Worm (Caenorhabditis elegans) whole organism, L3 larva: Measurements from ENCODE around the gene T05B4.13.

ENCODE experiments used
- R02D3.7 ChIP-seq: fragments of 150-350 bp; optimal IDR thresholded peaks from 2 replicates; lab custom pipeline; 2014; ENCODE audit warnings: missing biosample characterization, missing genetic modification characterization
- ZK546.5 ChIP-seq: sonication (generic microtip); optimal IDR thresholded peaks from 2 replicates; lab custom pipeline; 2017; ENCODE audit warnings: missing biosample characterization, missing genetic modification characterization
- aly-2 ChIP-seq: fragments of 150-350 bp; optimal IDR thresholded peaks from 2 replicates; lab custom pipeline; 2014; ENCODE audit warnings: missing biosample characterization, missing genetic modification characterization
- ama-1 ChIP-seq: fragments of 150-350 bp; optimal IDR thresholded peaks from 2 replicates; lab custom pipeline; 2018
- ceh-82 ChIP-seq: fragments of 150-350 bp; optimal IDR thresholded peaks from 2 replicates; lab custom pipeline; 2014; ENCODE audit warnings: missing biosample characterization, missing genetic modification characterization
- ceh-9 ChIP-seq: sonication (generic microtip); optimal IDR thresholded peaks from 2 replicates; lab custom pipeline; 2018; ENCODE audit warnings: missing biosample characterization, missing genetic modification characterization
- daf-12 ChIP-seq: fragments of 150-350 bp; optimal IDR thresholded peaks from 2 replicates; lab custom pipeline; 2014; ENCODE audit warnings: missing biosample characterization, missing genetic modification reagents, missing genetic modification characterization
- egl-5 ChIP-seq: fragments of 150-350 bp; optimal IDR thresholded peaks from 2 replicates; lab custom pipeline; 2017; ENCODE audit warnings: missing biosample characterization, missing genetic modification reagents, missing genetic modification characterization, inconsistent platforms
- elt-1 ChIP-seq: fragments of 150-350 bp; optimal IDR thresholded peaks from 2 replicates; lab custom pipeline; 2014; ENCODE audit warnings: missing biosample characterization, missing genetic modification characterization
- elt-2 ChIP-seq: sonication (generic microtip); optimal IDR thresholded peaks from 2 replicates; lab custom pipeline; 2016; ENCODE audit warnings: missing genetic modification reagents, mild to moderate bottlenecking, missing genetic modification characterization, missing compliant biosample characterization
- elt-3 ChIP-seq, 3 experiments: fragments of 150-350 bp in 1 of 3; sonication (generic microtip) in 2 of 3; optimal IDR thresholded peaks; 2 replicates in 2 of 3; 4 replicates in 1 of 3; lab custom pipeline; 2014 to 2017; ENCODE audit warnings: missing biosample characterization in 3 of 3, missing genetic modification characterization in 3 of 3
- fkh-10 ChIP-seq: sonication (generic microtip); optimal IDR thresholded peaks from 2 replicates; lab custom pipeline; 2017; ENCODE audit warnings: missing biosample characterization, missing genetic modification reagents, missing genetic modification characterization
- fkh-2 ChIP-seq: fragments of 150-350 bp; optimal IDR thresholded peaks from 2 replicates; lab custom pipeline; 2014; ENCODE audit warnings: missing biosample characterization, missing genetic modification reagents, missing genetic modification characterization
- hmg-11 ChIP-seq: sonication (generic microtip); optimal IDR thresholded peaks from 2 replicates; lab custom pipeline; 2016; ENCODE audit warnings: missing genetic modification characterization, missing compliant biosample characterization
- jun-1 ChIP-seq: fragments of 150-350 bp; optimal IDR thresholded peaks from 2 replicates; lab custom pipeline; 2014; ENCODE audit warnings: missing biosample characterization, missing genetic modification reagents, missing genetic modification characterization
- lin-15B ChIP-seq: fragments of 150-350 bp; optimal IDR thresholded peaks from 2 replicates; lab custom pipeline; 2014; ENCODE audit warnings: missing biosample characterization, missing genetic modification characterization
- lin-39 ChIP-seq: fragments of 150-350 bp; optimal IDR thresholded peaks from 2 replicates; lab custom pipeline; 2018; ENCODE audit warnings: missing biosample characterization, missing genetic modification reagents, missing genetic modification characterization
- lsy-12 ChIP-seq: sonication (generic microtip); optimal IDR thresholded peaks from 2 replicates; lab custom pipeline; 2016; ENCODE audit warnings: mild to moderate bottlenecking, missing genetic modification characterization, missing compliant biosample characterization
- mdl-1 ChIP-seq: fragments of 150-350 bp; optimal IDR thresholded peaks from 2 replicates; lab custom pipeline; 2014; ENCODE audit warnings: missing biosample characterization, missing genetic modification characterization
- mml-1 ChIP-seq: fragments of 150-350 bp; sonication (generic microtip); optimal IDR thresholded peaks from 3 replicates; lab custom pipeline; 2014; ENCODE audit warnings: missing biosample characterization, missing genetic modification characterization
- nfya-1 ChIP-seq: sonication (generic microtip); optimal IDR thresholded peaks from 2 replicates; lab custom pipeline; 2017; ENCODE audit warnings: missing genetic modification characterization, mild to moderate bottlenecking, missing compliant biosample characterization, antibody characterized with exemption, moderate library complexity; ENCODE audit not compliant: insufficient read depth
- nhr-11 ChIP-seq: fragments of 150-350 bp; optimal IDR thresholded peaks from 2 replicates; lab custom pipeline; 2014; ENCODE audit warnings: missing biosample characterization, missing genetic modification characterization
- nhr-12 ChIP-seq: fragments of 150-350 bp; optimal IDR thresholded peaks from 2 replicates; lab custom pipeline; 2014; ENCODE audit warnings: missing biosample characterization, missing genetic modification characterization
- nhr-23 ChIP-seq: fragments of 150-350 bp; optimal IDR thresholded peaks from 2 replicates; lab custom pipeline; 2014; ENCODE audit warnings: missing biosample characterization, missing genetic modification reagents, missing genetic modification characterization
- nhr-25 ChIP-seq: sonication (generic microtip); optimal IDR thresholded peaks from 2 replicates; lab custom pipeline; 2017; ENCODE audit warnings: missing biosample characterization, missing genetic modification characterization
- nhr-28 ChIP-seq: fragments of 150-350 bp; optimal IDR thresholded peaks from 2 replicates; lab custom pipeline; 2014; ENCODE audit warnings: missing biosample characterization, missing genetic modification characterization
- nhr-67 ChIP-seq: fragments of 150-350 bp; optimal IDR thresholded peaks from 2 replicates; lab custom pipeline; 2014; ENCODE audit warnings: missing biosample characterization, missing genetic modification characterization
- nhr-76 ChIP-seq: fragments of 150-350 bp; sonication (generic microtip); optimal IDR thresholded peaks from 5 replicates; lab custom pipeline; 2014; ENCODE audit warnings: missing biosample characterization, missing genetic modification characterization
- nhr-77 ChIP-seq: fragments of 150-350 bp; optimal IDR thresholded peaks from 2 replicates; lab custom pipeline; 2014; ENCODE audit warnings: missing biosample characterization, missing genetic modification characterization
- pha-4 ChIP-seq: fragments of 150-350 bp; optimal IDR thresholded peaks from 2 replicates; lab custom pipeline; 2014; ENCODE audit warnings: missing biosample characterization, missing genetic modification reagents, missing genetic modification characterization
- sea-2 ChIP-seq: fragments of 150-350 bp; sonication (generic microtip); optimal IDR thresholded peaks from 4 replicates; lab custom pipeline; 2014; ENCODE audit warnings: missing biosample characterization, missing genetic modification reagents, missing genetic modification characterization
- skn-1 ChIP-seq: fragments of 150-350 bp; optimal IDR thresholded peaks from 2 replicates; lab custom pipeline; 2014; ENCODE audit warnings: missing biosample characterization, missing genetic modification characterization
- snpc-4 ChIP-seq: fragments of 150-350 bp; optimal IDR thresholded peaks from 2 replicates; lab custom pipeline; 2014; ENCODE audit warnings: missing biosample characterization, missing genetic modification characterization
- tbx-2 ChIP-seq: sonication (generic microtip); optimal IDR thresholded peaks from 2 replicates; lab custom pipeline; 2016; ENCODE audit warnings: mild to moderate bottlenecking, missing genetic modification characterization, missing compliant biosample characterization
- unc-39 ChIP-seq: sonication (generic microtip); optimal IDR thresholded peaks from 4 replicates; lab custom pipeline; 2017; ENCODE audit warnings: missing biosample characterization, missing genetic modification characterization
- ztf-11 ChIP-seq: fragments of 150-350 bp; optimal IDR thresholded peaks from 2 replicates; lab custom pipeline; 2014; ENCODE audit warnings: missing biosample characterization, missing genetic modification characterization

T05B4.13 gene

DNA sequence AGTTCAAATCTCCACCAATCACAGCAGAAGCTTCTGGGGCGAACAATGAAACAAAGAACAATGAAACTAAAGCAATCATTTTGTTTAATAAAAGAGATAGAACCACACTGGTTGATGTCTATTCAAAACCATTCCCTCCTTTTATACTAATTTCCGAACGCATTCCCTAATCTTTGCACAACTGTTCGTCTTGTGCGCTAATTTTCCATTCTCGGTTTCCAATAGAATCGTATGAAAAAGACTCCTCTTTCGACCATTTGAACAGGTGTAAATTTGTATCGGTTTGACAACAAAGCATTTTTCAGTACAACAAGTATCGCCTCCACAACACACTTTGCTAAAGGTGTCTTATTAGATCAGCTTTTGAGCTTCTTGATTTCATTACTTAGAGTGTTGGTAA, 11.3 kb downstream of the T05B4.13 start, which contains the start of gene T05B4.8:
Gene T05B4.8 (minus strand): TSS at position 101 of the 400 bp plus-strand sequence.
- TF ChIP-seq ceh-82 (tag; lab: Kevin White, UChicago) (no peak), nhr-11 (tag; lab: Kevin White, UChicago) (no peak), ZK546.5 (tag; lab: Kevin White, UChicago) (no peak), skn-1 (tag; lab: Kevin White, UChicago) (no peak), aly-2 (no peak), nfya-1 (no peak), tbx-2 (tag; lab: Kevin White, UChicago) (no peak), jun-1 (tag; lab: Kevin White, UChicago) (no peak), R02D3.7 (tag; lab: Kevin White, UChicago) (no peak), sea-2 (GFP tag; lab: Kevin White, UChicago) (no peak), fkh-2 (no peak), ztf-11 (tag; lab: Kevin White, UChicago) (no peak), pha-4 (tag; lab: Kevin White, UChicago) (no peak), elt-3 (tag; optimal IDR thresholded peaks at IDR 0.05; lab: Kevin White, UChicago) (no peak), lin-39 (tag; lab: Kevin White, UChicago) (no peak), nhr-28 (tag; lab: Kevin White, UChicago) (no peak), mdl-1 (tag; lab: Kevin White, UChicago) (no peak), elt-2 (tag; lab: Kevin White, UChicago) (no peak), mml-1 (tag; lab: Kevin White, UChicago) (no peak), nhr-25 (tag; lab: Kevin White, UChicago) (no peak)
- TF ChIP-seq, all 47 proteins: peak for 0

DNA sequence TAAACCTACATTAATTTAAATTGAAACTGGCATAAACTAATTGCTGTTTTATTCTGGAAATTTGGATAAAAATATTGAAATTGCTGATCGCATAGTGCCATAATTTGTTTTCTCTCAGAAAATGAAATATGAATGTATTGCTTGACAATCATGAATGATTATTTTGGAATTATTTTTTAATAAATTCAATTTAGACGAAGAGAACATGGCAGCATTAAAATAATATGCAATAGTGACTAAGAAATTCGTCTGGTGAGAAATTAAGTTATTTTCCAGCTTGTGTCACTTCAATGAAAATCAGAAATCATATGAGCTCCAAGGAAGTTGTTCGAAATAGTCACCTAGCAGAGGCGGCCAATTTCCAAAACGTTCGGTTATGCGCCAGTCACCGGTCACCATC, 12.7 kb downstream of the T05B4.13 start, which contains the start of gene srw-133:
Gene srw-133 (minus strand): TSS at position 101 of the 400 bp plus-strand sequence.
- no peak for TF ChIP-seq aly-2
- no peak for TF ChIP-seq pha-4 (tag; lab: Kevin White, UChicago)
- no peak for TF ChIP-seq daf-12 (tag; lab: Kevin White, UChicago)
- no peak for TF ChIP-seq nhr-67 (tag; lab: Kevin White, UChicago)
- TF ChIP-seq lsy-12 (tag; lab: Kevin White, UChicago), result no peak
- TF ChIP-seq nhr-23 (tag; lab: Kevin White, UChicago), result no peak
- TF ChIP-seq ama-1 (lab: Kevin White, UChicago), result no peak

DNA sequence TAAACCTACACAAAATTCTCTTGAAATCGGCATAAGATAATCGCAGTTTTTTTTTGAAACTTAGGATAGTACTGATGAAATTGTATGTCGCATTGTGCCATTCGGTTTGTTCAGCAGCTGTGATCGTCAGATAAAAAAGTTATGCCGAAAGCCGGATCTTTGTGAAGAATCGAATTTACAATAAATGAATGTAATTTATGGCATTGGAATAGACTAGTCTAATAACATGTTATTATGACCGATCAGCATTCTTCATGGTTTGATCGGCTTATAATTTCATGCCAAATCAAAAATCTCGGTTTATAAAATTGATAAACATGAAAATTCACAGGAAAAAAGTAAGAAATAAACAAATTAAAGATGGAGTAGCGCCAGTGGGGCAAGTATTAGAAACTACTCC, 14.8 kb downstream of the T05B4.13 start, which contains the start of gene srw-134:
Gene srw-134 (minus strand): TSS at position 101 of the 400 bp plus-strand sequence.
- TF ChIP-seq nhr-77 (tag; lab: Kevin White, UChicago) (no peak), nhr-23 (tag; lab: Kevin White, UChicago) (no peak), aly-2 (no peak)

DNA sequence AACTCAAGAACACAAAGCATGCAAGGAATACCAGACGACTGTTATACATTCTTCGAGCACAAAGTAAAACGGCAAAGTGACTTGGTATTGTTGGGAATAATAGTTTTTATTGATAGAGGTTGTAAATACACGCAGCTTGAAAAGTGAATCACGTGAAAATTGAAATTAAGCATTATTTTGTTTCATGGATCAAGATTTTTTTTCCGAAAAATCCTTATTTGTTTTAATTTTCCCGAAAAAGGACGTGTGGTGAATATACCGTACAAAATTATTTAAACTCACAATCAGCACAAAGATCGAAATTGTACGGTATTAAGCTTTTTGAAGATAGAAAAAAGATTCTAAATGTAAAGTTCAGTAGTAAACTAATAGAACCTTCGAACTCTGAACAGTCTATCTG, 17.5 kb downstream of the T05B4.13 start, which contains the start of gene clc-18:
Gene clc-18 (minus strand): TSS at position 101 of the 400 bp plus-strand sequence.
- TF ChIP-seq nfya-1 (no peak), egl-5 (tag; lab: Kevin White, UChicago) (no peak), nhr-25 (tag; lab: Kevin White, UChicago) (no peak), nhr-11 (tag; lab: Kevin White, UChicago) (no peak), snpc-4 (tag; lab: Kevin White, UChicago) (no peak), pha-4 (tag; lab: Kevin White, UChicago) (no peak), nhr-77 (tag; lab: Kevin White, UChicago) (no peak), elt-1 (tag; lab: Kevin White, UChicago) (no peak), ceh-9 (tag; lab: Kevin White, UChicago) (no peak), hmg-11 (tag; lab: Kevin White, UChicago) (no peak), ama-1 (lab: Kevin White, UChicago) (no peak), fkh-10 (GFP tag; lab: Kevin White, UChicago) (no peak), nhr-12 (tag; lab: Kevin White, UChicago) (no peak), nhr-23 (tag; lab: Kevin White, UChicago) (no peak), nhr-76 (tag; lab: Kevin White, UChicago) (no peak), skn-1 (tag; lab: Kevin White, UChicago) (no peak), tbx-2 (tag; lab: Kevin White, UChicago) (no peak), unc-39 (no peak), lin-15B (no peak)
- TF ChIP-seq, all 47 proteins: peak for 0
